Fruit fly (Drosophila melanogaster): ENCODE measurements around the gene Pdk1.

The Pdk1 gene

dm6 chr3L:127450-127849 is 1.8 kb upstream of the Pdk1 start:
- no peak for TF ChIP-seq noc (tag; optimal IDR thresholded peaks at IDR 0.05)

dm6 chr3L:128295-129117 is 744 bp upstream of the Pdk1 start:
- no peak for TF ChIP-seq noc (tag; optimal IDR thresholded peaks at IDR 0.05)

- no peak for TF ChIP-seq noc (tag; optimal IDR thresholded peaks at IDR 0.05)
These were observed 1.5 kb downstream of the Pdk1 start for dm6 chr3L:130798-131150.

dm6 chr3L:131151-131997 is 2.1 kb downstream of the Pdk1 start:
- peak; percentile 40 for TF ChIP-seq noc (tag; optimal IDR thresholded peaks at IDR 0.05)

- no peak for TF ChIP-seq noc (tag; optimal IDR thresholded peaks at IDR 0.05)
These were observed 2.9 kb downstream of the Pdk1 start for dm6 chr3L:131998-132693.

dm6 chr3L:133383-133782 is 4.1 kb downstream of the Pdk1 start:
- TF ChIP-seq noc (tag; optimal IDR thresholded peaks at IDR 0.05): no peak

dm6 chr3L:133806-134325 is 4.6 kb downstream of the Pdk1 start:
- no peak for TF ChIP-seq noc (tag; optimal IDR thresholded peaks at IDR 0.05)

- no peak for TF ChIP-seq noc (tag; optimal IDR thresholded peaks at IDR 0.05)
These were observed 5.6 kb downstream of the Pdk1 start for dm6 chr3L:134868-135267.

- TF ChIP-seq noc (tag; optimal IDR thresholded peaks at IDR 0.05): no peak
These were observed 7.5 kb downstream of the Pdk1 start for dm6 chr3L:136591-137280.

- no peak for TF ChIP-seq noc (tag; optimal IDR thresholded peaks at IDR 0.05)
These were observed 8.4 kb downstream of the Pdk1 start for dm6 chr3L:137596-138169.

dm6 chr3L:139574-140567 is 10.6 kb downstream of the Pdk1 start:
- TF ChIP-seq noc (tag; optimal IDR thresholded peaks at IDR 0.05): no peak

dm6 chr3L:140838-141559 is 11.7 kb downstream of the Pdk1 start:
- TF ChIP-seq noc (tag; optimal IDR thresholded peaks at IDR 0.05): no peak

dm6 chr3L:145998-146576 is 16.8 kb downstream of the Pdk1 start, which contains the start of gene CG6845:
CG6845 (plus strand) TSS chr3L:146433.
- TF ChIP-seq noc (tag; optimal IDR thresholded peaks at IDR 0.05): no peak
